Fruit fly (Drosophila melanogaster) whole organism, embryonic: ENCODE data around the gene CG10984.

Experiments used
- CG10147 ChIP-seq: fragments of 200-800 bp; sonication (Bioruptor generic); optimal IDR thresholded peaks from 2 replicates; lab custom pipeline; 2019; ENCODE audit warnings: missing biosample characterization, mild to moderate bottlenecking, missing genetic modification characterization, moderate library complexity
- CG14965 ChIP-seq: fragments of 200-800 bp; sonication (Bioruptor generic); optimal IDR thresholded peaks from 2 replicates; lab custom pipeline; 2016; ENCODE audit warnings: missing biosample characterization, missing genetic modification characterization, borderline replicate concordance
- CG3847 ChIP-seq: fragments of 200-800 bp; sonication (Bioruptor generic); IDR thresholded peaks from 2 replicates; pipeline ENCODE4 v1.3.6; 2022; ENCODE audit warnings: missing biosample characterization, missing genetic modification characterization
- Dfd ChIP-seq, 2 experiments: fragments of >200 bp; optimal IDR thresholded peaks; 2 replicates each; lab custom pipeline; 2017; ENCODE audit warnings: missing biosample characterization in 2 of 2, missing genetic modification characterization in 2 of 2
- HLHmδ ChIP-seq: fragments of 200-800 bp; sonication (Bioruptor generic); optimal IDR thresholded peaks from 2 replicates; lab custom pipeline; 2018; ENCODE audit warnings: missing biosample characterization, mild to moderate bottlenecking, missing genetic modification characterization, moderate library complexity
- Ptx1 ChIP-seq: fragments of 200-800 bp; sonication (Bioruptor generic); IDR thresholded peaks from 2 replicates; pipeline ENCODE4 v1.3.6; 2022; ENCODE audit warnings: missing biosample characterization, missing genetic modification characterization
- dmrt11E ChIP-seq: fragments of 200-800 bp; sonication (Bioruptor generic); optimal IDR thresholded peaks from 3 replicates; lab custom pipeline; 2018; ENCODE audit warnings: missing biosample characterization, mild to moderate bottlenecking, missing genetic modification characterization, moderate library complexity
- exex ChIP-seq: fragments of 200-800 bp; sonication (Bioruptor generic); optimal IDR thresholded peaks from 4 replicates; lab custom pipeline; 2018; ENCODE audit warnings: missing biosample characterization, mild to moderate bottlenecking, missing genetic modification characterization, moderate library complexity

DNA sequence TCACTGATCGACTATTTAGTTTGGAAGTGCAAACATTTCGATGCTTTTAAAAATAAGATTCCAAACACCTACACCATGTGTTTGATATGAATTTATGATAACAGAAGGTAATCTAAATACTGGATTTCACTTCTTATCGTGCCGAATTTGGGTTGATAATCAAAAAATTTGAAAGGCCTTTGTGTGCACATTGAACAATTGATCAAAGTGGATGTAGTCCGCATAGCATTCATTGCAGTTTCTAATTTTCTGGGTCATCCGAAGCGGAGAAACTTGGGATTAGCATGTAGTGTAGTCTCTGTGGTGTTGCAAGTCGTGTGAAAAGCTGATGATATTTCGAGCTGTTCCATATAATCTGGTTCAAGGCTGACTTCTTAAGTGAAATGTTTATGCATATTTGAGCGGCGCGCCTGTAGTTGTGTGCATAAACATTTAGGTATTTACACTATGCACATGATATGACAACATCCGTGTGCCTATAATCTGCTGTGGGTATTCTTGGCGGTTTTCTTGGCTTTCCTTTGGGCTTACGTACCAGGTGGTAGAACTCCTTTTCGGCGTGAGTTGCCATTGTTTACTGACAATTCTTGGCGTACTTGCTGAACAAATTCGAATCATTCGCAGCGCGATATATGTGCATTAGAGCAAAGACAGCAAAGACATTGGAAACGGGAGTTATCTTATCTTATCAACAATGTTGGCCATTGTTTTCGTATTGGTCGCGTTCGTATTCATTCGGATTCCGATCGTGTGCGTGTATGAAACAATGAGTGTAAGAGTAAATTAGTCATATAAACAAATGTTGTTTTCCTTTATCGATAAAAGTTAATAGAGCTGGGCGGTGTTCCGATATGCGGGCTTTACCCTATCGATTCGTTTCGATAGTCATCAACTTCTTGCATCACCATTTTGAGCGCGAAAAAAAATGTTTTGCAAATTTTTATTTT, 23.1 kb downstream of the CG10984 start, which contains the start of gene Hip1:
- no peak for TF ChIP-seq CG3847 (GFP tag; lab: Robert Waterston, UW)
- no peak for TF ChIP-seq Ptx1 (GFP tag; lab: Robert Waterston, UW)
- TF ChIP-seq exex (tag; lab: Kevin White, UChicago), result no peak
- TF ChIP-seq HLHmδ, result no peak
- no peak for TF ChIP-seq CG10147 (GFP tag; lab: Kevin White, UChicago)
- TF ChIP-seq CG14965, result no peak
- no peak for TF ChIP-seq Dfd (GFP tag; optimal IDR thresholded peaks at IDR 0.05; lab: Kevin White, UChicago)
- TF ChIP-seq dmrt11E (tag; lab: Kevin White, UChicago), result no peak
